Fruit fly (Drosophila melanogaster) whole organism, embryonic: ENCODE results near the gene CG31431.

Experiments used
- Bgb ChIP-seq: fragments of 200-800 bp; sonication (Bioruptor generic); IDR thresholded peaks from 2 replicates; pipeline ENCODE4 v1.3.6; 2022; ENCODE audit warnings: missing biosample characterization, missing genetic modification characterization; ENCODE audit not compliant: partially characterized antibody
- CG1024 ChIP-seq: fragments of 200-800 bp; sonication (Bioruptor generic); IDR thresholded peaks from 2 replicates; pipeline ENCODE4 v1.3.6; 2022; ENCODE audit warnings: missing biosample characterization, missing genetic modification characterization
- CG10267 ChIP-seq: fragments of 200-800 bp; sonication (Bioruptor generic); optimal IDR thresholded peaks from 2 replicates; lab custom pipeline; 2018; ENCODE audit warnings: missing biosample characterization, mild to moderate bottlenecking, missing genetic modification characterization, moderate library complexity
- CG11560 ChIP-seq: fragments of 200-800 bp; sonication (Bioruptor generic); IDR thresholded peaks from 3 replicates; pipeline ENCODE4 v1.3.6; 2022; ENCODE audit warnings: missing biosample characterization, missing genetic modification characterization
- CG13287 ChIP-seq: fragments of 200-800 bp; sonication (Bioruptor generic); IDR thresholded peaks from 2 replicates; pipeline ENCODE4 v1.3.6; 2022; ENCODE audit warnings: missing biosample characterization, missing genetic modification characterization; ENCODE audit not compliant: partially characterized antibody
- CG14860 ChIP-seq: fragments of 200-800 bp; sonication (Bioruptor generic); IDR thresholded peaks from 3 replicates; pipeline ENCODE4 v1.3.6; 2022; ENCODE audit warnings: missing biosample characterization, missing genetic modification characterization; ENCODE audit not compliant: partially characterized antibody
- CG16813 ChIP-seq: fragments of 200-800 bp; sonication (Bioruptor generic); IDR thresholded peaks from 3 replicates; pipeline ENCODE4 v1.3.6; 2022; ENCODE audit warnings: missing biosample characterization, missing genetic modification characterization; ENCODE audit not compliant: partially characterized antibody
- CG18619 ChIP-seq: fragments of 200-800 bp; sonication (Bioruptor generic); optimal IDR thresholded peaks from 3 replicates; lab custom pipeline; 2017; ENCODE audit warnings: missing biosample characterization, mild to moderate bottlenecking, missing genetic modification characterization
- CG2116 ChIP-seq: fragments of 200-800 bp; sonication (Bioruptor generic); optimal IDR thresholded peaks from 3 replicates; lab custom pipeline; 2018; ENCODE audit warnings: missing biosample characterization, mild to moderate bottlenecking, missing genetic modification characterization
- CG2129 ChIP-seq: fragments of 200-800 bp; sonication (Bioruptor generic); IDR thresholded peaks from 2 replicates; pipeline ENCODE4 v1.3.6; 2022; ENCODE audit warnings: missing biosample characterization, missing genetic modification characterization; ENCODE audit not compliant: partially characterized antibody
- CG32767 ChIP-seq: fragments of 200-800 bp; sonication (Bioruptor generic); IDR thresholded peaks from 2 replicates; pipeline ENCODE4 v1.3.6; 2022; ENCODE audit warnings: missing biosample characterization, missing genetic modification characterization
- CG4617 ChIP-seq: fragments of 200-800 bp; sonication (Bioruptor generic); optimal IDR thresholded peaks from 3 replicates; lab custom pipeline; 2016; ENCODE audit warnings: missing biosample characterization, missing genetic modification characterization, borderline replicate concordance
- CG6791 ChIP-seq: fragments of 200-800 bp; sonication (Bioruptor generic); IDR thresholded peaks from 3 replicates; pipeline ENCODE4 v1.3.6; 2022; ENCODE audit warnings: missing biosample characterization, missing genetic modification characterization; ENCODE audit not compliant: partially characterized antibody
- CG7963 ChIP-seq: fragments of 200-800 bp; sonication (Bioruptor generic); IDR thresholded peaks from 3 replicates; pipeline ENCODE4 v1.3.6; 2022; ENCODE audit warnings: missing biosample characterization, missing genetic modification characterization; ENCODE audit not compliant: partially characterized antibody
- Dll ChIP-seq: fragments of 200-800 bp; sonication (Bioruptor generic); IDR thresholded peaks from 4 replicates; pipeline ENCODE4 v1.3.6; 2022; ENCODE audit warnings: missing biosample characterization, missing genetic modification characterization; ENCODE audit not compliant: partially characterized antibody
- Dp ChIP-seq: fragments of 200-800 bp; sonication (Bioruptor generic); optimal IDR thresholded peaks from 2 replicates; lab custom pipeline; 2018; ENCODE audit warnings: missing biosample characterization, mild to moderate bottlenecking, missing genetic modification characterization, moderate library complexity
- Dref ChIP-seq: fragments of 200-800 bp; sonication (Bioruptor generic); IDR thresholded peaks from 2 replicates; pipeline ENCODE4 v1.3.6; 2022; ENCODE audit warnings: missing biosample characterization, missing genetic modification characterization
- E2f2 ChIP-seq: fragments of 200-800 bp; sonication (Bioruptor generic); IDR thresholded peaks from 2 replicates; pipeline ENCODE4 v1.3.6; 2022; ENCODE audit warnings: missing biosample characterization, missing genetic modification characterization
- Fer2 ChIP-seq: fragments of 200-800 bp; sonication (Bioruptor generic); optimal IDR thresholded peaks from 2 replicates; lab custom pipeline; 2018; ENCODE audit warnings: missing biosample characterization, mild to moderate bottlenecking, missing genetic modification characterization, moderate library complexity
- HLH4C ChIP-seq: fragments of 200-800 bp; sonication (Bioruptor generic); IDR thresholded peaks from 3 replicates; pipeline ENCODE4 v1.3.6; 2022; ENCODE audit warnings: missing biosample characterization, missing genetic modification characterization; ENCODE audit not compliant: partially characterized antibody
- MBD-R2 ChIP-seq: fragments of 200-800 bp; sonication (Bioruptor generic); IDR thresholded peaks from 2 replicates; pipeline ENCODE4 v1.3.6; 2022; ENCODE audit warnings: missing biosample characterization, missing genetic modification characterization
- MESR4 ChIP-seq: fragments of 200-800 bp; sonication (Bioruptor generic); optimal IDR thresholded peaks from 2 replicates; lab custom pipeline; 2018; ENCODE audit warnings: missing biosample characterization, mild to moderate bottlenecking, missing genetic modification characterization, moderate library complexity
- Opbp ChIP-seq: fragments of 200-800 bp; sonication (Bioruptor generic); IDR thresholded peaks from 3 replicates; pipeline ENCODE4 v1.3.6; 2022; ENCODE audit warnings: missing biosample characterization, missing genetic modification characterization; ENCODE audit not compliant: partially characterized antibody
- PHDP ChIP-seq: fragments of 200-800 bp; sonication (Bioruptor generic); optimal IDR thresholded peaks from 3 replicates; lab custom pipeline; 2018; ENCODE audit warnings: missing biosample characterization, mild to moderate bottlenecking, missing genetic modification characterization, moderate library complexity
- Pdp1 ChIP-seq, 2 experiments: fragments of 200-800 bp; sonication (Bioruptor generic); optimal IDR thresholded peaks; 3 replicates each; lab custom pipeline; 2016; ENCODE audit warnings: missing biosample characterization in 2 of 2, missing genetic modification characterization in 2 of 2, mild to moderate bottlenecking in 1 of 2, moderate library complexity in 1 of 2
- amos ChIP-seq: fragments of 200-800 bp; sonication (Bioruptor generic); IDR thresholded peaks from 2 replicates; pipeline ENCODE4 v1.3.6; 2022; ENCODE audit warnings: missing biosample characterization, missing genetic modification characterization; ENCODE audit not compliant: partially characterized antibody
- ato ChIP-seq: fragments of 200-800 bp; sonication (Bioruptor generic); IDR thresholded peaks from 2 replicates; pipeline ENCODE4 v1.3.6; 2022; ENCODE audit warnings: missing biosample characterization, missing genetic modification characterization; ENCODE audit not compliant: partially characterized antibody
- bbx ChIP-seq: fragments of 200-800 bp; sonication (Bioruptor generic); IDR thresholded peaks from 2 replicates; pipeline ENCODE4 v1.3.6; 2022; ENCODE audit warnings: missing biosample characterization, missing genetic modification characterization; ENCODE audit not compliant: partially characterized antibody
- chinmo ChIP-seq: fragments of 200-800 bp; sonication (Bioruptor generic); IDR thresholded peaks from 4 replicates; pipeline ENCODE4 v1.3.6; 2022; ENCODE audit warnings: missing biosample characterization, missing genetic modification characterization; ENCODE audit not compliant: partially characterized antibody
- crp ChIP-seq, 2 experiments: fragments of 200-800 bp; sonication (Bioruptor generic); optimal IDR thresholded peaks; 2 replicates in 1 of 2; 3 replicates in 1 of 2; lab custom pipeline; 2017; ENCODE audit warnings: missing biosample characterization in 2 of 2, missing genetic modification characterization in 2 of 2, mild to moderate bottlenecking in 1 of 2, moderate library complexity in 1 of 2
- hb ChIP-seq: fragments of 200-800 bp; sonication (Bioruptor generic); IDR thresholded peaks from 3 replicates; pipeline ENCODE4 v1.3.6; 2022; ENCODE audit warnings: missing biosample characterization, missing genetic modification characterization; ENCODE audit not compliant: partially characterized antibody
- hbn ChIP-seq: fragments of 200-800 bp; sonication (Bioruptor generic); IDR thresholded peaks from 2 replicates; pipeline ENCODE4 v1.3.6; 2022; ENCODE audit warnings: missing biosample characterization, missing genetic modification characterization; ENCODE audit not compliant: partially characterized antibody
- ind ChIP-seq: fragments of 200-800 bp; sonication (Bioruptor generic); optimal IDR thresholded peaks from 3 replicates; lab custom pipeline; 2016; ENCODE audit warnings: missing biosample characterization, missing genetic modification characterization
- knrl ChIP-seq: fragments of 200-800 bp; sonication (Bioruptor generic); IDR thresholded peaks from 3 replicates; pipeline ENCODE4 v1.3.6; 2022; ENCODE audit warnings: missing biosample characterization, missing genetic modification characterization; ENCODE audit not compliant: partially characterized antibody
- luna ChIP-seq: fragments of 200-800 bp; sonication (Bioruptor generic); optimal IDR thresholded peaks from 2 replicates; lab custom pipeline; 2016; ENCODE audit warnings: missing biosample characterization, missing genetic modification characterization
- mld ChIP-seq: fragments of 200-800 bp; sonication (Bioruptor generic); IDR thresholded peaks from 3 replicates; pipeline ENCODE4 v1.3.6; 2022; ENCODE audit warnings: missing biosample characterization, missing genetic modification characterization; ENCODE audit not compliant: partially characterized antibody
- nerfin-2 ChIP-seq: fragments of 200-800 bp; sonication (Bioruptor generic); IDR thresholded peaks from 2 replicates; pipeline ENCODE4 v1.3.6; 2022; ENCODE audit warnings: missing biosample characterization, missing genetic modification characterization; ENCODE audit not compliant: partially characterized antibody
- pzg ChIP-seq: fragments of 200-800 bp; sonication (Bioruptor generic); optimal IDR thresholded peaks from 3 replicates; lab custom pipeline; 2018; ENCODE audit warnings: missing biosample characterization, mild to moderate bottlenecking, missing genetic modification characterization, moderate library complexity
- sna ChIP-seq: fragments of 200-800 bp; sonication (Bioruptor generic); IDR thresholded peaks from 2 replicates; pipeline ENCODE4 v1.3.6; 2022; ENCODE audit warnings: missing biosample characterization, missing genetic modification characterization; ENCODE audit not compliant: partially characterized antibody
- so ChIP-seq: fragments of 200-800 bp; sonication (Bioruptor generic); IDR thresholded peaks from 3 replicates; pipeline ENCODE4 v1.3.6; 2022; ENCODE audit warnings: missing biosample characterization, missing genetic modification characterization
- stwl ChIP-seq: fragments of 200-800 bp; sonication (Bioruptor generic); optimal IDR thresholded peaks from 3 replicates; lab custom pipeline; 2018; ENCODE audit warnings: missing biosample characterization, mild to moderate bottlenecking, missing genetic modification characterization, moderate library complexity
- tna ChIP-seq: fragments of 200-800 bp; sonication (Bioruptor generic); IDR thresholded peaks from 2 replicates; pipeline ENCODE4 v1.3.6; 2022; ENCODE audit warnings: missing biosample characterization, missing genetic modification characterization; ENCODE audit not compliant: partially characterized antibody
- trem ChIP-seq: fragments of 200-800 bp; optimal IDR thresholded peaks from 3 replicates; lab custom pipeline; 2019; ENCODE audit warnings: missing biosample characterization, mild to moderate bottlenecking, missing genetic modification characterization, moderate library complexity
- vnd ChIP-seq: fragments of 200-800 bp; sonication (Bioruptor generic); IDR thresholded peaks from 3 replicates; pipeline ENCODE4 v1.3.6; 2022; ENCODE audit warnings: missing biosample characterization, missing genetic modification characterization; ENCODE audit not compliant: partially characterized antibody

CG31431 gene

DNA sequence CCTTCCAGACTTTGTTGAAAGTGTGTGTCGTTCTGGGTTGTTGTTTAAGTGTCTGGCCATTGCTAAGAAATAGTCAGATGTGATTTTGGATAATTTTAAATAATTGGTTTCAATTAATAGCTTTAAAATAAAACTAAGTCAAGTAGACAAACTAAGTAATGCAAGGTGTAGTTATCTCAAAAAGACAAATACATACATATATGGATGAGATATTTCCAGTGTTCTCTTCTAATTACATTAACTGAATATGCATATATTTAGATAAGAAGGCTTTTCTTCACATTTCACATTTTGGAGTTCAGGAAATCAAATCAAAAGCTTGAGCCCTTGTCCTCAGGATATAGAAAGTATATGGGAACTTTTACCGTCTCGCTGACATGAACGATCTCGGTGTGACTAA, 7.2 kb downstream of the CG31431 start, which contains the start of gene P5CDh2:
Gene P5CDh2, plus strand, starts transcription at position 301 of the 400 bp plus-strand sequence.
- TF ChIP-seq CG2129 (no peak), luna (GFP tag; lab: Kevin White, UChicago) (no peak), CG1024 (GFP tag; lab: Robert Waterston, UW) (no peak), hbn (GFP tag; lab: Robert Waterston, UW) (no peak)

dm6 chr3R:21878473-21878872, 8.0 kb downstream of the CG31431 start, which contains the start of gene CG34148:
Gene CG34148, minus strand, starts transcription at chr3R:21878686.
- TF ChIP-seq hb: peak; percentile 63; the same call in 1 of the 3 replicates
- TF ChIP-seq amos (GFP tag; lab: Robert Waterston, UW): peak; percentile 65; the same call in 1 of the 2 replicates
- TF ChIP-seq Dp (GFP tag; lab: Kevin White, UChicago): peak; percentile 89
- TF ChIP-seq CG7963 (GFP tag; lab: Robert Waterston, UW): peak; percentile 73
- TF ChIP-seq Fer2 (tag; lab: Kevin White, UChicago): no peak
- TF ChIP-seq CG18619 (GFP tag; lab: Kevin White, UChicago): no peak
- no peak for TF ChIP-seq PHDP (tag; lab: Kevin White, UChicago)
- peak; percentile 34 for TF ChIP-seq CG10267 (tag; lab: Kevin White, UChicago)
- TF ChIP-seq MESR4 (GFP tag; lab: Kevin White, UChicago): peak; percentile 60
- peak; percentile 83 for TF ChIP-seq CG6791 (GFP tag; lab: Robert Waterston, UW)
- TF ChIP-seq vnd (GFP tag; lab: Robert Waterston, UW): peak; percentile 67; the same call in 2 of the 3 replicates
- TF ChIP-seq stwl (tag; lab: Kevin White, UChicago): peak; percentile 53
- TF ChIP-seq sna (GFP tag; lab: Robert Waterston, UW): peak; percentile 88
- TF ChIP-seq E2f2: peak; percentile 92
- TF ChIP-seq Dll (GFP tag; lab: Robert Waterston, UW): peak; percentile 82
- peak; percentile 90 for TF ChIP-seq tna (GFP tag; lab: Robert Waterston, UW)
- no peak for TF ChIP-seq ind (GFP tag; lab: Kevin White, UChicago)
- TF ChIP-seq trem (tag; lab: Kevin White, UChicago): no peak
- peak; percentile 72; the same call in 2 of the 3 replicates for TF ChIP-seq CG14860 (GFP tag; lab: Robert Waterston, UW)
- peak; percentile 51 for TF ChIP-seq CG2129
- TF ChIP-seq Pdp1 (GFP tag; optimal IDR thresholded peaks at IDR 0.05; lab: Kevin White, UChicago): peak in 1 of 2 experiments; percentile 94
- TF ChIP-seq bbx: peak; percentile 80
- TF ChIP-seq CG16813 (GFP tag; lab: Robert Waterston, UW): peak; percentile 61; the same call in 2 of the 3 replicates
- TF ChIP-seq Dref (GFP tag; lab: Robert Waterston, UW): peak; percentile 81
- peak; percentile 67; the same call in 2 of the 3 replicates for TF ChIP-seq mld (GFP tag; lab: Robert Waterston, UW)
- no peak for TF ChIP-seq CG32767 (GFP tag; lab: Robert Waterston, UW)
- TF ChIP-seq MBD-R2: peak; percentile 69
- TF ChIP-seq Opbp (GFP tag; lab: Robert Waterston, UW): peak; percentile 68; the same call in 2 of the 3 replicates
- peak; percentile 50; the same call in 1 of the 3 replicates for TF ChIP-seq knrl (GFP tag; lab: Robert Waterston, UW)
- peak; percentile 74 for TF ChIP-seq CG2116 (GFP tag; lab: Kevin White, UChicago)
- no peak for TF ChIP-seq so (GFP tag; lab: Robert Waterston, UW)
- peak; percentile 32 for TF ChIP-seq pzg (GFP tag; lab: Kevin White, UChicago)
- TF ChIP-seq CG13287 (GFP tag; lab: Robert Waterston, UW): peak; percentile 83
- TF ChIP-seq crp (GFP tag; optimal IDR thresholded peaks at IDR 0.05; lab: Kevin White, UChicago): peak; percentile 45 to 90
- TF ChIP-seq ato (GFP tag; lab: Robert Waterston, UW): peak; percentile 85
- TF ChIP-seq CG11560 (tag; lab: Robert Waterston, UW): no peak
- TF ChIP-seq Bgb (GFP tag; lab: Robert Waterston, UW): peak; percentile 71
- peak; percentile 80 for TF ChIP-seq nerfin-2 (GFP tag; lab: Robert Waterston, UW)
- peak; percentile 87 for TF ChIP-seq HLH4C (GFP tag; lab: Robert Waterston, UW)
- TF ChIP-seq CG4617 (GFP tag; lab: Kevin White, UChicago): peak; percentile 37
- 0 out of 4 replicates have a peak, but pooled peaks have one; percentile 81 for TF ChIP-seq chinmo (GFP tag; lab: Robert Waterston, UW)
